Worm (Caenorhabditis elegans) whole organism, late embryonic: ENCODE results near the gene B0280.2.

ENCODE experiments used
- F13H6.1 ChIP-seq: sonication (generic microtip); optimal IDR thresholded peaks from 2 replicates; lab custom pipeline; 2016; ENCODE audit warnings: missing genetic modification characterization, missing compliant biosample characterization
- K02D7.2 ChIP-seq: sonication (generic microtip); optimal IDR thresholded peaks from 2 replicates; lab custom pipeline; 2017; ENCODE audit warnings: mild to moderate bottlenecking, missing genetic modification characterization, missing compliant biosample characterization
- ama-1 ChIP-seq: fragments of 150-350 bp; optimal IDR thresholded peaks from 2 replicates; lab custom pipeline; 2014
- ceh-14 ChIP-seq: sonication (generic microtip); optimal IDR thresholded peaks from 2 replicates; lab custom pipeline; 2016; ENCODE audit warnings: missing genotype, missing genetic modification characterization, missing compliant biosample characterization
- ceh-22 ChIP-seq: sonication (generic microtip); optimal IDR thresholded peaks from 2 replicates; lab custom pipeline; 2017; ENCODE audit warnings: missing biosample characterization, missing genetic modification characterization
- ceh-34 ChIP-seq: sonication (generic microtip); optimal IDR thresholded peaks from 2 replicates; lab custom pipeline; 2016; ENCODE audit warnings: mild to moderate bottlenecking, missing genetic modification characterization, missing compliant biosample characterization
- ceh-45 ChIP-seq: fragments of 200-800 bp; sonication (Bioruptor generic); IDR thresholded peaks from 2 replicates; pipeline ENCODE4 v1.3.6; 2022; ENCODE audit warnings: missing genetic modification reagents, missing genetic modification characterization, missing compliant biosample characterization
- ceh-6 ChIP-seq: fragments of 200-800 bp; sonication (Bioruptor generic); optimal IDR thresholded peaks from 2 replicates; lab custom pipeline; 2018; ENCODE audit warnings: mild to moderate bottlenecking, missing genetic modification characterization, missing compliant biosample characterization
- ceh-9 ChIP-seq: sonication (generic microtip); optimal IDR thresholded peaks from 2 replicates; lab custom pipeline; 2016; ENCODE audit warnings: mild to moderate bottlenecking, missing genetic modification characterization, inconsistent platforms, missing compliant biosample characterization
- elt-2 ChIP-seq: sonication (generic microtip); optimal IDR thresholded peaks from 2 replicates; lab custom pipeline; 2016; ENCODE audit warnings: missing genetic modification reagents, missing genetic modification characterization, missing compliant biosample characterization
- ets-4 ChIP-seq: sonication (generic microtip); optimal IDR thresholded peaks from 2 replicates; lab custom pipeline; 2016; ENCODE audit warnings: missing genetic modification characterization, missing compliant biosample characterization
- eyg-1 ChIP-seq: sonication (generic microtip); optimal IDR thresholded peaks from 2 replicates; lab custom pipeline; 2016; ENCODE audit warnings: missing genotype, missing genetic modification characterization, missing compliant biosample characterization
- fax-1 ChIP-seq: sonication (generic microtip); optimal IDR thresholded peaks from 2 replicates; lab custom pipeline; 2016; ENCODE audit warnings: missing genotype, missing genetic modification characterization, missing compliant biosample characterization
- fkh-6 ChIP-seq: sonication (generic microtip); optimal IDR thresholded peaks from 2 replicates; lab custom pipeline; 2016; ENCODE audit warnings: missing genetic modification characterization, missing compliant biosample characterization
- gmeb-2 ChIP-seq: sonication (generic microtip); optimal IDR thresholded peaks from 2 replicates; lab custom pipeline; 2016; ENCODE audit warnings: missing genetic modification characterization, inconsistent platforms, missing compliant biosample characterization
- hlh-13 ChIP-seq: fragments of 200-800 bp; sonication (Bioruptor generic); optimal IDR thresholded peaks from 2 replicates; lab custom pipeline; 2018; ENCODE audit warnings: mild to moderate bottlenecking, missing genetic modification characterization, missing compliant biosample characterization
- hlh-6 ChIP-seq: sonication (generic microtip); optimal IDR thresholded peaks from 2 replicates; lab custom pipeline; 2016; ENCODE audit warnings: missing genotype, missing genetic modification characterization, missing compliant biosample characterization
- hlh-8 ChIP-seq: sonication (generic microtip); optimal IDR thresholded peaks from 2 replicates; lab custom pipeline; 2016; ENCODE audit warnings: missing genotype, missing genetic modification characterization, missing compliant biosample characterization
- lim-6 ChIP-seq: sonication (generic microtip); optimal IDR thresholded peaks from 2 replicates; lab custom pipeline; 2016; ENCODE audit warnings: missing genetic modification characterization, missing compliant biosample characterization
- lin-11 ChIP-seq: fragments of 200-800 bp; sonication (Bioruptor generic); optimal IDR thresholded peaks from 2 replicates; lab custom pipeline; 2018; ENCODE audit warnings: mild to moderate bottlenecking, missing genetic modification characterization, missing compliant biosample characterization
- madf-2 ChIP-seq: sonication (generic microtip); optimal IDR thresholded peaks from 2 replicates; lab custom pipeline; 2017; ENCODE audit warnings: missing genetic modification characterization, missing compliant biosample characterization
- odd-2 ChIP-seq: sonication (generic microtip); optimal IDR thresholded peaks from 2 replicates; lab custom pipeline; 2017; ENCODE audit warnings: antibody characterized with exemption, mild to moderate bottlenecking, missing genetic modification characterization, missing compliant biosample characterization
- pag-3 ChIP-seq: sonication (generic microtip); optimal IDR thresholded peaks from 2 replicates; lab custom pipeline; 2016; ENCODE audit warnings: missing compliant biosample characterization, missing genetic modification characterization, borderline replicate concordance
- pat-9 ChIP-seq: fragments of 200-800 bp; sonication (Bioruptor generic); optimal IDR thresholded peaks from 2 replicates; lab custom pipeline; 2018; ENCODE audit warnings: mild to moderate bottlenecking, missing genetic modification characterization, moderate library complexity, missing compliant biosample characterization
- pax-1 ChIP-seq: fragments of 150-350 bp; optimal IDR thresholded peaks from 2 replicates; lab custom pipeline; 2014; ENCODE audit warnings: missing biosample characterization, missing genetic modification characterization
- pqm-1 ChIP-seq: sonication (generic microtip); optimal IDR thresholded peaks from 2 replicates; lab custom pipeline; 2016; ENCODE audit warnings: missing genetic modification characterization, missing compliant biosample characterization
- rnt-1 ChIP-seq: sonication (generic microtip); optimal IDR thresholded peaks from 2 replicates; lab custom pipeline; 2016; ENCODE audit warnings: missing genetic modification characterization, missing compliant biosample characterization
- sdc-2 ChIP-seq: sonication (generic microtip); optimal IDR thresholded peaks from 2 replicates; lab custom pipeline; 2016; ENCODE audit warnings: missing genotype, missing genetic modification characterization, missing compliant biosample characterization
- sox-4 ChIP-seq: sonication (generic microtip); optimal IDR thresholded peaks from 2 replicates; lab custom pipeline; 2017; ENCODE audit warnings: mild to moderate bottlenecking, missing genetic modification characterization, inconsistent platforms, missing compliant biosample characterization
- syd-9 ChIP-seq: sonication (generic microtip); optimal IDR thresholded peaks from 2 replicates; lab custom pipeline; 2016; ENCODE audit warnings: mild to moderate bottlenecking, missing genetic modification characterization, moderate library complexity, missing compliant biosample characterization
- tbx-2 ChIP-seq: sonication (generic microtip); optimal IDR thresholded peaks from 2 replicates; lab custom pipeline; 2016; ENCODE audit warnings: missing genetic modification characterization, missing compliant biosample characterization
- ttx-3 ChIP-seq: sonication (generic microtip); optimal IDR thresholded peaks from 2 replicates; lab custom pipeline; 2016; ENCODE audit warnings: missing genetic modification reagents, missing genetic modification characterization, missing compliant biosample characterization
- unc-3 ChIP-seq, 2 experiments: fragments of 200-800 bp in 1 of 2; sonication (Bioruptor generic) in 1 of 2; sonication (generic microtip) in 1 of 2; conservative IDR thresholded peaks in 1 of 2; optimal IDR thresholded peaks in 1 of 2; 2 replicates each; pipeline versions ENCODE4 v1.3.6 to Lab custom; 2016 to 2022; ENCODE audit warnings: missing compliant biosample characterization in 2 of 2, missing genetic modification characterization in 2 of 2, missing genetic modification reagents in 1 of 2
- unc-55 ChIP-seq: sonication (generic microtip); optimal IDR thresholded peaks from 2 replicates; lab custom pipeline; 2017; ENCODE audit warnings: missing biosample characterization, missing genetic modification reagents, missing genetic modification characterization
- zip-5 ChIP-seq: sonication (generic microtip); optimal IDR thresholded peaks from 2 replicates; lab custom pipeline; 2016; ENCODE audit warnings: missing genetic modification characterization, missing compliant biosample characterization

The B0280.2 gene

DNA sequence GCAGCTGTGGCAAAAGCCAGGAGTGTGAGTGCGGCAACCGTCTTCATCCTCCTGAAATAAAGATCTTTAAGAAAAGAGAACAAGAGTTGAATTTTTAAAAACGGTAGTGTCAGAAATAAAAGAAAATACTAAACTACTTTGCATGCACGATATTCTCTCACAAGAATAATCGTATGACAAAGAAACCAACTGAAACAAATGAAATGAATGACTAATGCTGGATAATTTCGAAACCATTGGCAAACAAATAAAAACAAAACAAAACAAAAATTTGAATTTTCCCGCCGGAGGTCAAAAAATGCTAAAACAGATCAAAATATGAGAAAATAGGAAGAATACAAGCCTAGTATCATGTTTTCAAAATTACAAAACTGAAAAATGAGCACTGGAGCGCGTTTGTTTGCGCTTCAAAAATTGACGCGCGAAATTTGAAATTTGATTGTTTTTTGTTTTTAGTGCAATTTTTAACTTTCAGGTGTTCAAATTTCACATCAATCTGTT is 20.5 kb upstream of the B0280.2 start, which contains the start of gene cpg-2:
Gene cpg-2, minus strand, starts transcription at position 51 of the 501 bp plus-strand sequence.
- TF ChIP-seq ets-4 (tag; lab: Kevin White, UChicago) = no peak
- no peak for TF ChIP-seq K02D7.2 (tag; lab: Kevin White, UChicago)
- no peak for TF ChIP-seq syd-9 (tag; lab: Kevin White, UChicago)
- no peak for TF ChIP-seq madf-2 (tag; lab: Kevin White, UChicago)
- no peak for TF ChIP-seq sox-4

ce11 chrIII:7106854-7107253 is 17.6 kb upstream of the B0280.2 start:
- TF ChIP-seq pag-3 (tag; lab: Kevin White, UChicago) (no peak), hlh-13 (GFP tag; lab: Kevin White, UChicago) (no peak), tbx-2 (tag; lab: Kevin White, UChicago) (no peak), zip-5 (tag; lab: Kevin White, UChicago) (no peak), ama-1 (lab: Kevin White, UChicago) (no peak), fkh-6 (tag; lab: Kevin White, UChicago) (no peak)

- TF ChIP-seq lim-6 (no peak), lin-11 (tag; lab: Kevin White, UChicago) (no peak), ceh-34 (tag; lab: Kevin White, UChicago) (no peak), ceh-9 (tag; lab: Kevin White, UChicago) (no peak), eyg-1 (no peak), ceh-22 (tag; lab: Kevin White, UChicago) (no peak), elt-2 (tag; lab: Kevin White, UChicago) (peak; percentile 85)
Measured at ce11 chrIII:7107965-7108364, 16.5 kb upstream of the B0280.2 start, which contains the start of gene odd-1. Gene odd-1 (plus strand): TSS chrIII:7108313.

DNA sequence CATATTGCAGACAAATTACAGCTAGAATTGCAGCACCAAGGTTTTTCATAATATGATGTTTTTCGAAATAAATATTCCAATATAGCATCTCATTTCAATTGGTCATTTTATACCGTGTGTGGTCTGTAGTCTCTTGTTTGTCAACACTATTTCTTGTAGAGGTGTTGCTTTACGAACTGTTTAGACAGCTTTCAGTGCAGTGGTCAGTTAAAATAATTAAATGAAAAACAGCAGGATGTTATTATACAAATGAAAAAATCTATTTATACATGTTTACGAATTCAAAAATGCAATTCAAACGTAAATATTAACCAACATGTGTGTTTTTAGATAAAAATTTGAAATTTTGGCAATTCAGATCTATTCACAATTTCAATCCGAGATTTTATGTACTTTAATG is 12.7 kb upstream of the B0280.2 start, which contains the start of gene B0280.7:
Gene B0280.7, minus strand, starts transcription at position 101 of the 400 bp plus-strand sequence.
- no peak for TF ChIP-seq ceh-14 (tag; lab: Kevin White, UChicago)
- TF ChIP-seq ceh-6 (GFP tag; lab: Kevin White, UChicago) = no peak
- no peak for TF ChIP-seq fkh-6 (tag; lab: Kevin White, UChicago)
- no peak for TF ChIP-seq odd-2 (tag; lab: Kevin White, UChicago)
- no peak for TF ChIP-seq ceh-45 (GFP tag; lab: Robert Waterston, UW)
- TF ChIP-seq F13H6.1 (tag; lab: Kevin White, UChicago) = no peak
- no peak for TF ChIP-seq pqm-1
- no peak for TF ChIP-seq sdc-2 (tag; lab: Kevin White, UChicago)
- TF ChIP-seq gmeb-2 (tag; lab: Kevin White, UChicago) = no peak
- TF ChIP-seq pax-1 (tag; lab: Kevin White, UChicago) = no peak
- TF ChIP-seq hlh-6 (tag; lab: Kevin White, UChicago) = no peak
- TF ChIP-seq ttx-3 (tag; lab: Kevin White, UChicago) = no peak
- TF ChIP-seq hlh-8 (tag; lab: Kevin White, UChicago) = no peak
- no peak for TF ChIP-seq unc-3 (GFP tag; conservative IDR thresholded peaks at IDR 0.05; lab: Robert Waterston, UW)
- TF ChIP-seq unc-3 (tag; optimal IDR thresholded peaks at IDR 0.05; lab: Kevin White, UChicago) = no peak
- no peak for TF ChIP-seq pat-9 (tag; lab: Kevin White, UChicago)
- TF ChIP-seq lin-11 (tag; lab: Kevin White, UChicago) = no peak

ce11 chrIII:7112285-7112684 is 12.2 kb upstream of the B0280.2 start:
- TF ChIP-seq zip-5 (tag; lab: Kevin White, UChicago) (no peak), unc-55 (no peak), ceh-14 (tag; lab: Kevin White, UChicago) (no peak), fax-1 (tag; lab: Kevin White, UChicago) (no peak), rnt-1 (tag; lab: Kevin White, UChicago) (no peak)
